Worm (Caenorhabditis elegans) whole organism, L2 larva: Measurements from ENCODE around the gene cyp-25A4.
A peak's percentile ranks its signal among the peaks of the same experiment; 100 is the strongest.

Source experiments
- C34F6.9 ChIP-seq: fragments of 150-350 bp; optimal IDR thresholded peaks from 2 replicates; lab custom pipeline; 2014; ENCODE audit warnings: missing biosample characterization, missing genetic modification characterization
- F13H6.1 ChIP-seq: sonication (generic microtip); optimal IDR thresholded peaks from 2 replicates; lab custom pipeline; 2016; ENCODE audit warnings: missing genetic modification characterization, missing compliant biosample characterization
- aly-2 ChIP-seq: fragments of 150-350 bp; optimal IDR thresholded peaks from 2 replicates; lab custom pipeline; 2014; ENCODE audit warnings: missing biosample characterization, missing genetic modification characterization
- ceh-16 ChIP-seq: fragments of 150-350 bp; optimal IDR thresholded peaks from 2 replicates; lab custom pipeline; 2014; ENCODE audit warnings: missing biosample characterization, missing genetic modification characterization
- ceh-82 ChIP-seq: fragments of 150-350 bp; optimal IDR thresholded peaks from 2 replicates; lab custom pipeline; 2014; ENCODE audit warnings: missing biosample characterization, missing genetic modification characterization
- crh-2 ChIP-seq: sonication (generic microtip); optimal IDR thresholded peaks from 2 replicates; lab custom pipeline; 2017; ENCODE audit warnings: missing biosample characterization, missing genetic modification characterization
- fos-1 ChIP-seq: fragments of 150-350 bp; optimal IDR thresholded peaks from 2 replicates; lab custom pipeline; 2014; ENCODE audit warnings: missing biosample characterization, missing genetic modification characterization
- gmeb-1 ChIP-seq: fragments of 150-350 bp; optimal IDR thresholded peaks from 2 replicates; lab custom pipeline; 2014; ENCODE audit warnings: missing biosample characterization, missing genetic modification characterization
- lin-13 ChIP-seq: fragments of 150-350 bp; optimal IDR thresholded peaks from 2 replicates; lab custom pipeline; 2014; ENCODE audit warnings: missing biosample characterization, missing genetic modification reagents, missing genetic modification characterization
- lin-39 ChIP-seq: fragments of 150-350 bp; optimal IDR thresholded peaks from 2 replicates; lab custom pipeline; 2014; ENCODE audit warnings: missing biosample characterization, missing genetic modification reagents, missing genetic modification characterization
- lsy-2 ChIP-seq, 2 experiments: fragments of 150-350 bp in 1 of 2; sonication (generic microtip) in 1 of 2; optimal IDR thresholded peaks; 2 replicates each; lab custom pipeline; 2014 to 2017; ENCODE audit warnings: missing biosample characterization in 2 of 2, missing genetic modification characterization in 2 of 2
- mbf-1 ChIP-seq: sonication (generic microtip); optimal IDR thresholded peaks from 2 replicates; lab custom pipeline; 2017; ENCODE audit warnings: missing biosample characterization, missing genetic modification characterization
- nhr-10 ChIP-seq: sonication (generic microtip); optimal IDR thresholded peaks from 2 replicates; lab custom pipeline; 2017; ENCODE audit warnings: missing biosample characterization, missing genetic modification characterization
- nhr-11 ChIP-seq: fragments of 150-350 bp; optimal IDR thresholded peaks from 2 replicates; lab custom pipeline; 2014; ENCODE audit warnings: missing biosample characterization, missing genetic modification characterization
- nhr-129 ChIP-seq: fragments of 150-350 bp; optimal IDR thresholded peaks from 2 replicates; lab custom pipeline; 2014; ENCODE audit warnings: missing biosample characterization, missing genetic modification characterization
- nhr-21 ChIP-seq: fragments of 150-350 bp; optimal IDR thresholded peaks from 2 replicates; lab custom pipeline; 2014; ENCODE audit warnings: missing biosample characterization, missing genetic modification characterization
- nhr-23 ChIP-seq: fragments of 150-350 bp; optimal IDR thresholded peaks from 2 replicates; lab custom pipeline; 2014; ENCODE audit warnings: missing biosample characterization, missing genetic modification reagents, missing genetic modification characterization
- nhr-25 ChIP-seq: fragments of 150-350 bp; sonication (generic microtip); optimal IDR thresholded peaks from 3 replicates; lab custom pipeline; 2014; ENCODE audit warnings: missing biosample characterization, missing genetic modification characterization
- nhr-6 ChIP-seq: fragments of 150-350 bp; optimal IDR thresholded peaks from 2 replicates; lab custom pipeline; 2014; ENCODE audit warnings: missing biosample characterization, missing genetic modification characterization
- peb-1 ChIP-seq: fragments of 150-350 bp; optimal IDR thresholded peaks from 2 replicates; lab custom pipeline; 2014; ENCODE audit warnings: missing biosample characterization, missing genetic modification characterization
- skn-1 ChIP-seq: sonication (generic microtip); optimal IDR thresholded peaks from 2 replicates; lab custom pipeline; 2017; ENCODE audit warnings: missing biosample characterization, missing genetic modification characterization
- sma-3 ChIP-seq: sonication (generic microtip); optimal IDR thresholded peaks from 2 replicates; lab custom pipeline; 2016; ENCODE audit warnings: missing genetic modification reagents, missing genetic modification characterization, missing compliant biosample characterization
- sma-9 ChIP-seq, 2 experiments: fragments of 150-350 bp in 1 of 2; sonication (generic microtip) in 1 of 2; optimal IDR thresholded peaks; 2 replicates each; lab custom pipeline; 2014 to 2016; ENCODE audit warnings: missing genetic modification characterization in 2 of 2, mild to moderate bottlenecking in 1 of 2, missing biosample characterization in 1 of 2, missing compliant biosample characterization in 1 of 2, missing genetic modification reagents in 1 of 2, moderate library complexity in 1 of 2
- snpc-4 ChIP-seq: fragments of 150-350 bp; optimal IDR thresholded peaks from 2 replicates; lab custom pipeline; 2014; ENCODE audit warnings: missing biosample characterization, missing genetic modification characterization
- unc-39 ChIP-seq: fragments of 150-350 bp; optimal IDR thresholded peaks from 2 replicates; lab custom pipeline; 2014; ENCODE audit warnings: missing biosample characterization, missing genetic modification characterization
- unc-55 ChIP-seq: fragments of 150-350 bp; sonication (generic microtip); optimal IDR thresholded peaks from 3 replicates; lab custom pipeline; 2014; ENCODE audit warnings: missing biosample characterization, missing genetic modification reagents, missing genetic modification characterization
- unc-62 ChIP-seq: fragments of 150-350 bp; optimal IDR thresholded peaks from 2 replicates; lab custom pipeline; 2014; ENCODE audit warnings: missing biosample characterization, missing genetic modification reagents, missing genetic modification characterization
- zag-1 ChIP-seq: fragments of 150-350 bp; optimal IDR thresholded peaks from 2 replicates; lab custom pipeline; 2014; ENCODE audit warnings: missing biosample characterization, missing genetic modification characterization
- ztf-4 ChIP-seq: fragments of 150-350 bp; optimal IDR thresholded peaks from 2 replicates; lab custom pipeline; 2014; ENCODE audit warnings: missing biosample characterization, missing genetic modification characterization

Gene cyp-25A4

ce11 chrIII:3852030-3852579, at the start of gene cyp-25A4:
Gene cyp-25A4, minus strand, starts transcription at chrIII:3852080.
- TF ChIP-seq lsy-2 (tag; optimal IDR thresholded peaks at IDR 0.05; lab: Kevin White, UChicago), result peak in 1 of 2 experiments; percentile 9

ce11 chrIII:3901542-3901941, 49.7 kb upstream of the cyp-25A4 start, which contains the start of gene tir-1:
Gene tir-1, minus strand, starts transcription at chrIII:3901642.
- TF ChIP-seq unc-62, result no peak
- no peak for TF ChIP-seq C34F6.9 (tag; lab: Kevin White, UChicago)
- no peak for TF ChIP-seq ztf-4 (tag; lab: Kevin White, UChicago)
- no peak for TF ChIP-seq nhr-23 (tag; lab: Kevin White, UChicago)
- no peak for TF ChIP-seq lsy-2 (tag; optimal IDR thresholded peaks at IDR 0.05; lab: Kevin White, UChicago)
- TF ChIP-seq ceh-82 (tag; lab: Kevin White, UChicago), result no peak
- no peak for TF ChIP-seq nhr-11 (tag; lab: Kevin White, UChicago)
- TF ChIP-seq nhr-10 (tag; lab: Kevin White, UChicago), result no peak
- no peak for TF ChIP-seq fos-1 (tag; lab: Kevin White, UChicago)

ce11 chrIII:3898850-3899249, 47.0 kb upstream of the cyp-25A4 start:
- TF ChIP-seq aly-2 (tag; lab: Kevin White, UChicago) (no peak), crh-2 (peak; percentile 39), sma-9 (GFP tag; optimal IDR thresholded peaks at IDR 0.05; lab: Kevin White, UChicago) (peak; percentile 16), sma-9 (tag; optimal IDR thresholded peaks at IDR 0.05; lab: Kevin White, UChicago) (no peak), lsy-2 (tag; optimal IDR thresholded peaks at IDR 0.05; lab: Kevin White, UChicago) (peak in 1 of 2 experiments; percentile 60), C34F6.9 (tag; lab: Kevin White, UChicago) (peak; percentile 84), sma-3 (no peak), nhr-25 (no peak), unc-55 (GFP tag; lab: Kevin White, UChicago) (peak; percentile 94), F13H6.1 (tag; lab: Kevin White, UChicago) (peak; percentile 6), skn-1 (tag; lab: Kevin White, UChicago) (no peak), nhr-129 (tag; lab: Kevin White, UChicago) (peak; percentile 39), lin-13 (peak; percentile 30), zag-1 (tag; lab: Kevin White, UChicago) (peak; percentile 26)

- TF ChIP-seq ceh-16 (tag; lab: Kevin White, UChicago), result no peak
- no peak for TF ChIP-seq fos-1 (tag; lab: Kevin White, UChicago)
- TF ChIP-seq lsy-2 (tag; optimal IDR thresholded peaks at IDR 0.05; lab: Kevin White, UChicago), result no peak
- TF ChIP-seq skn-1 (tag; lab: Kevin White, UChicago), result no peak
- no peak for TF ChIP-seq lin-13
- TF ChIP-seq snpc-4 (tag; lab: Kevin White, UChicago), result no peak
Measured at ce11 chrIII:3898354-3898753, 46.5 kb upstream of the cyp-25A4 start.

ce11 chrIII:3893992-3894391, 42.1 kb upstream of the cyp-25A4 start:
- TF ChIP-seq fos-1 (tag; lab: Kevin White, UChicago) (peak; percentile 84), nhr-6 (tag; lab: Kevin White, UChicago) (no peak), lsy-2 (tag; optimal IDR thresholded peaks at IDR 0.05; lab: Kevin White, UChicago) (no peak)

- no peak for TF ChIP-seq unc-39
- TF ChIP-seq lin-39 (tag; lab: Kevin White, UChicago), result no peak
- no peak for TF ChIP-seq gmeb-1 (tag; lab: Kevin White, UChicago)
- TF ChIP-seq ceh-16 (tag; lab: Kevin White, UChicago), result no peak
- no peak for TF ChIP-seq nhr-11 (tag; lab: Kevin White, UChicago)
Measured at ce11 chrIII:3889896-3890295, 38.0 kb upstream of the cyp-25A4 start.

- peak; percentile 36 for TF ChIP-seq crh-2
- TF ChIP-seq lsy-2 (tag; optimal IDR thresholded peaks at IDR 0.05; lab: Kevin White, UChicago), result peak in 1 of 2 experiments; percentile 23
- peak; percentile 77 for TF ChIP-seq fos-1 (tag; lab: Kevin White, UChicago)
- TF ChIP-seq nhr-21 (tag; lab: Kevin White, UChicago), result no peak
- TF ChIP-seq peb-1 (tag; lab: Kevin White, UChicago), result no peak
- TF ChIP-seq gmeb-1 (tag; lab: Kevin White, UChicago), result peak; percentile 29
- TF ChIP-seq F13H6.1 (tag; lab: Kevin White, UChicago), result peak; percentile 53
- TF ChIP-seq mbf-1 (tag; lab: Kevin White, UChicago), result no peak
- peak; percentile 44 for TF ChIP-seq sma-9 (GFP tag; optimal IDR thresholded peaks at IDR 0.05; lab: Kevin White, UChicago)
- no peak for TF ChIP-seq sma-9 (tag; optimal IDR thresholded peaks at IDR 0.05; lab: Kevin White, UChicago)
- peak; percentile 9 for TF ChIP-seq sma-3
Measured at ce11 chrIII:3887586-3887985, 35.7 kb upstream of the cyp-25A4 start.
